Fruit fly (Drosophila melanogaster): ENCODE results near the gene CG12971.

The CG12971 gene

dm6 chr3L:21317416-21318259 is 38.7 kb downstream of the CG12971 start, which contains the start of gene Pc (continued):
- TF ChIP-seq D19A (tag; optimal IDR thresholded peaks at IDR 0.05) (peak; percentile 18), CG7786 (GFP tag; optimal IDR thresholded peaks at IDR 0.05) (peak; percentile 5), CG17361 (GFP tag; IDR thresholded peaks at IDR 0.05) (peak; percentile 36; the same call in 1 of the 3 replicates), wdn (GFP tag; IDR thresholded peaks at IDR 0.05) (peak; percentile 26; the same call in 1 of the 2 replicates), CG14667 (GFP tag; IDR thresholded peaks at IDR 0.05) (no peak), CG18764 (GFP tag; optimal IDR thresholded peaks at IDR 0.05) (peak; percentile 6), zen (tag; optimal IDR thresholded peaks at IDR 0.05) (peak; percentile 78), CG11696 (GFP tag; IDR thresholded peaks at IDR 0.05) (no peak), YL-1 (GFP tag; optimal IDR thresholded peaks at IDR 0.05) (peak; percentile 67), Trl (optimal IDR thresholded peaks at IDR 0.05) (no peak), Trl (GFP tag; optimal IDR thresholded peaks at IDR 0.05) (peak; percentile 13), B-H2 (GFP tag; optimal IDR thresholded peaks at IDR 0.05) (peak; percentile 22), NK7.1 (GFP tag; optimal IDR thresholded peaks at IDR 0.05) (no peak), pzg (GFP tag; optimal IDR thresholded peaks at IDR 0.05) (peak; percentile 98), gro (GFP tag; optimal IDR thresholded peaks at IDR 0.05) (peak; percentile 63), Scr (GFP tag; IDR thresholded peaks at IDR 0.05; ENCODE audit: partially characterized antibody) (peak; percentile 81), crol (GFP tag; IDR thresholded peaks at IDR 0.05) (no peak), da (GFP tag; optimal IDR thresholded peaks at IDR 0.05) (peak; percentile 0), CG15514 (GFP tag; optimal IDR thresholded peaks at IDR 0.05) (peak; percentile 91), hbn (GFP tag; IDR thresholded peaks at IDR 0.05; ENCODE audit: partially characterized antibody) (peak; percentile 65), ftz-f1 (GFP tag; optimal IDR thresholded peaks at IDR 0.05) (peak; percentile 25), CG8924 (tag; optimal IDR thresholded peaks at IDR 0.05) (peak; percentile 18), vnd (GFP tag; IDR thresholded peaks at IDR 0.05; ENCODE audit: partially characterized antibody) (peak; percentile 84), lola (GFP tag; optimal IDR thresholded peaks at IDR 0.05) (peak in 1 of 3 experiments; percentile 20), Ada2b (GFP tag; IDR thresholded peaks at IDR 0.05) (no peak), NFAT (GFP tag; IDR thresholded peaks at IDR 0.05) (no peak), Rfx (GFP tag; IDR thresholded peaks at IDR 0.05) (peak; percentile 43), gsb-n (tag; optimal IDR thresholded peaks at IDR 0.05) (peak; percentile 23), Hr51 (GFP tag; optimal IDR thresholded peaks at IDR 0.05) (peak in 1 of 2 experiments; percentile 44), CG6272 (GFP tag; IDR thresholded peaks at IDR 0.05) (peak; percentile 29; the same call in 1 of the 2 replicates), Doc3 (GFP tag; IDR thresholded peaks at IDR 0.05; ENCODE audit: partially characterized antibody) (peak; percentile 76), Sin3A (optimal IDR thresholded peaks at IDR 0.05) (peak; percentile 65), CG42726 (GFP tag; IDR thresholded peaks at IDR 0.05; ENCODE audit: partially characterized antibody) (peak; percentile 95), CG4854 (GFP tag; optimal IDR thresholded peaks at IDR 0.05) (peak; percentile 25), Sry-δ (GFP tag; optimal IDR thresholded peaks at IDR 0.05) (peak; percentile 86), trem (tag; optimal IDR thresholded peaks at IDR 0.05) (peak; percentile 73), chinmo (GFP tag; IDR thresholded peaks at IDR 0.05; ENCODE audit: partially characterized antibody) (peak; percentile 77; the same call in 1 of the 4 replicates), pnt (GFP tag; optimal IDR thresholded peaks at IDR 0.05) (no peak), CG7839 (tag; optimal IDR thresholded peaks at IDR 0.05) (peak; percentile 9), Opbp (GFP tag; IDR thresholded peaks at IDR 0.05; ENCODE audit: partially characterized antibody) (peak; percentile 86), CG17802 (tag; optimal IDR thresholded peaks at IDR 0.05) (peak; percentile 8), CG7928 (GFP tag; optimal IDR thresholded peaks at IDR 0.05) (peak; percentile 5), CG12155 (GFP tag; optimal IDR thresholded peaks at IDR 0.05) (peak; percentile 49), crc (GFP tag; optimal IDR thresholded peaks at IDR 0.05) (no peak), Mrtf (GFP tag; IDR thresholded peaks at IDR 0.05) (no peak), D (optimal IDR thresholded peaks at IDR 0.05) (peak; percentile 43), D (GFP tag; optimal IDR thresholded peaks at IDR 0.05) (no peak), esg (GFP tag; conservative IDR thresholded peaks at IDR 0.05) (no peak), hth (optimal IDR thresholded peaks at IDR 0.05) (no peak)
